Worm (Caenorhabditis elegans): ENCODE data around the gene acl-1.

DNA sequence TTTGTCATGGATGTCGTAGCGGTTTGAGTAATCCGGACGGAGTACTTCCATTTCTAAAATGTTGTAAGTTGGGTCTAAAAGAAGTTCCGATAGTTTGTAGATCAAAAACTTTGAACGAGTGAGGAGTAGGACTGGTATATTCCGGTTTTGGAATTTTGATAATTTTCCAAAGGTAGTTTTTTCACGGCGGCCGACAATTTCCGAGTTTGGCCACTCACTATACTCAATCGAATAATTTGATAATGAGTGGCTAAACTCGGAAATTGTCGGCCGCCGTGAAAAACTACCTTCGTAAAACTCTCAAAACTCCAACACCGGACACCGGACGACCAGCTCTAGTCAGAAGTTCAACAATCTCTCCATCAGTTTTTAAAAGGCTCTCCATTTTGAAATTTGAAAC, 5.4 kb upstream of the acl-1 start:
- TF ChIP-seq tbx-2 (tag; optimal IDR thresholded peaks at IDR 0.05) (no peak), ama-1 (optimal IDR thresholded peaks at IDR 0.05) (no peak), lsy-12 (tag; optimal IDR thresholded peaks at IDR 0.05) (no peak)

Data from whole organism, L3 larva.